Worm (Caenorhabditis elegans) whole organism, early embryonic: ENCODE results near the gene twk-40.

Experiments used
- B0310.2 ChIP-seq: sonication (generic microtip); optimal IDR thresholded peaks from 2 replicates; lab custom pipeline; 2016; ENCODE audit warnings: mild to moderate bottlenecking, missing genetic modification characterization, missing compliant biosample characterization
- ama-1 ChIP-seq: fragments of 150-350 bp; optimal IDR thresholded peaks from 2 replicates; lab custom pipeline; 2014
- ceh-36 ChIP-seq: sonication (generic microtip); optimal IDR thresholded peaks from 2 replicates; lab custom pipeline; 2016; ENCODE audit warnings: missing genetic modification characterization, inconsistent platforms, missing compliant biosample characterization

- no peak for TF ChIP-seq ceh-36 (tag; lab: Kevin White, UChicago)
- TF ChIP-seq ama-1 (lab: Kevin White, UChicago) = no peak
- TF ChIP-seq B0310.2 (tag; lab: Kevin White, UChicago) = no peak
Measured at ce11 chrIII:13505718-13506117, 13.4 kb upstream of the twk-40 start, which contains the start of gene T28A8.3.
